Worm (Caenorhabditis elegans) whole organism, L3 larva: ENCODE data around the gene nhr-10.

Source experiments
- ama-1 ChIP-seq: fragments of 150-350 bp; optimal IDR thresholded peaks from 2 replicates; lab custom pipeline; 2018
- elt-1 ChIP-seq: fragments of 150-350 bp; optimal IDR thresholded peaks from 2 replicates; lab custom pipeline; 2014; ENCODE audit warnings: missing biosample characterization, missing genetic modification characterization
- nfya-1 ChIP-seq: sonication (generic microtip); optimal IDR thresholded peaks from 2 replicates; lab custom pipeline; 2017; ENCODE audit warnings: missing genetic modification characterization, mild to moderate bottlenecking, missing compliant biosample characterization, antibody characterized with exemption, moderate library complexity; ENCODE audit not compliant: insufficient read depth
- nhr-11 ChIP-seq: fragments of 150-350 bp; optimal IDR thresholded peaks from 2 replicates; lab custom pipeline; 2014; ENCODE audit warnings: missing biosample characterization, missing genetic modification characterization
- nhr-237 ChIP-seq: fragments of 150-350 bp; optimal IDR thresholded peaks from 2 replicates; lab custom pipeline; 2014; ENCODE audit warnings: missing biosample characterization, missing genetic modification characterization
- unc-39 ChIP-seq: sonication (generic microtip); optimal IDR thresholded peaks from 4 replicates; lab custom pipeline; 2017; ENCODE audit warnings: missing biosample characterization, missing genetic modification characterization
- unc-62 ChIP-seq: fragments of 150-350 bp; sonication (generic microtip); optimal IDR thresholded peaks from 4 replicates; lab custom pipeline; 2014; ENCODE audit warnings: missing biosample characterization, missing genetic modification reagents, missing genetic modification characterization
- ztf-11 ChIP-seq: fragments of 150-350 bp; optimal IDR thresholded peaks from 2 replicates; lab custom pipeline; 2014; ENCODE audit warnings: missing biosample characterization, missing genetic modification characterization

DNA sequence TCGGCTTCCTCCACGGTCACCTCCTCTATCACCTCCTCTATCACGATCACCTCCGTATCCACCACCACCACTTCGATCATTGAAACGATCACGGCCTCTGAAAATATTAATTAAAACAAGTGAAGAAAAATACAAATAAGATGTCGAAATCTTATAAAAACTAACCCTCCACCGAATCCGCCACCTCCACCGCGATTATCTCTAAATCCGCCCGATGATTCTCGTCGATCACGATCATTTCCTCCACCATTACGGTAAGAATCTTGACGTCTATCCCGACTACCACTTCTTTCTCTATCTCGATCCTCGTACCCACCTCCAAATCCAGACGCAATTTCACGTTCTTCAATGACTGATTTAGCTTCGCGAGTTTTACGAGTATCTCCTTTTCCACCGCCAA, 44.0 kb upstream of the nhr-10 start:
- TF ChIP-seq unc-39 (tag; lab: Kevin White, UChicago) = no peak
- TF ChIP-seq nfya-1 (tag; lab: Kevin White, UChicago) = no peak
- no peak for TF ChIP-seq elt-1 (tag; lab: Kevin White, UChicago)
- TF ChIP-seq nhr-11 (tag; lab: Kevin White, UChicago) = no peak
- no peak for TF ChIP-seq ama-1 (lab: Kevin White, UChicago)
- TF ChIP-seq nhr-237 = no peak
- TF ChIP-seq unc-62 (GFP tag; lab: Kevin White, UChicago) = no peak
- TF ChIP-seq ztf-11 = no peak
